Fruit fly (Drosophila melanogaster): ENCODE results near the gene Chd1.
A peak's percentile ranks its signal among the peaks of the same experiment; 100 is the strongest.

Chd1 gene

dm6 chr2L:2955659-2956058 lies 31.9 kb downstream of the Chd1 start:
- TF ChIP-seq CG7101 (tag; optimal IDR thresholded peaks at IDR 0.05) (no peak), toe (GFP tag; optimal IDR thresholded peaks at IDR 0.05) (no peak), ovo (GFP tag; optimal IDR thresholded peaks at IDR 0.05) (no peak), kay (GFP tag; ENCODE audit: borderline replicate concordance) (no peak), Hr96 (GFP tag; optimal IDR thresholded peaks at IDR 0.05) (no peak), CG14711 (tag; optimal IDR thresholded peaks at IDR 0.05) (no peak)

dm6 chr2L:2954472-2954871 lies 33.1 kb downstream of the Chd1 start, which contains the start of gene Rbp9:
Gene Rbp9 (plus strand): TSS chr2L:2954762.
- no peak for TF ChIP-seq bab1 (GFP tag; optimal IDR thresholded peaks at IDR 0.05)
- TF ChIP-seq cic (GFP tag; optimal IDR thresholded peaks at IDR 0.05): no peak
- TF ChIP-seq CG1620 (GFP tag; optimal IDR thresholded peaks at IDR 0.05): no peak
- no peak for TF ChIP-seq tj (GFP tag; optimal IDR thresholded peaks at IDR 0.05)
- TF ChIP-seq CG12768 (GFP tag; optimal IDR thresholded peaks at IDR 0.05): no peak
- no peak for TF ChIP-seq cnc (optimal IDR thresholded peaks at IDR 0.05)
- no peak for TF ChIP-seq CG7045 (GFP tag; optimal IDR thresholded peaks at IDR 0.05)
- TF ChIP-seq ovo (GFP tag; optimal IDR thresholded peaks at IDR 0.05): no peak
- no peak for TF ChIP-seq Hr96 (GFP tag; optimal IDR thresholded peaks at IDR 0.05)
- no peak for TF ChIP-seq toe (GFP tag; optimal IDR thresholded peaks at IDR 0.05)
- TF ChIP-seq CG14711 (tag; optimal IDR thresholded peaks at IDR 0.05): no peak
- no peak for TF ChIP-seq pad (GFP tag; optimal IDR thresholded peaks at IDR 0.05)
- no peak for TF ChIP-seq kay (GFP tag; ENCODE audit: borderline replicate concordance)
- TF ChIP-seq CG33017 (tag; optimal IDR thresholded peaks at IDR 0.05): no peak
- no peak for TF ChIP-seq CG11617 (GFP tag; optimal IDR thresholded peaks at IDR 0.05)

- TF ChIP-seq ovo (GFP tag; optimal IDR thresholded peaks at IDR 0.05) (no peak), kay (GFP tag; ENCODE audit: borderline replicate concordance) (no peak), toe (GFP tag; optimal IDR thresholded peaks at IDR 0.05) (no peak), CG1620 (GFP tag; optimal IDR thresholded peaks at IDR 0.05) (no peak), CG5204 (GFP tag; optimal IDR thresholded peaks at IDR 0.05) (no peak), bab1 (GFP tag; optimal IDR thresholded peaks at IDR 0.05) (no peak), CG33017 (tag; optimal IDR thresholded peaks at IDR 0.05) (no peak), Hr96 (GFP tag; optimal IDR thresholded peaks at IDR 0.05) (no peak), pad (GFP tag; optimal IDR thresholded peaks at IDR 0.05) (no peak), CG14711 (tag; optimal IDR thresholded peaks at IDR 0.05) (no peak)
Observed at dm6 chr2L:2945438-2946220, 41.9 kb downstream of the Chd1 start.

- TF ChIP-seq Hr96 (GFP tag; optimal IDR thresholded peaks at IDR 0.05) (no peak), CG33017 (tag; optimal IDR thresholded peaks at IDR 0.05) (peak; percentile 61), CG5204 (GFP tag; optimal IDR thresholded peaks at IDR 0.05) (no peak), CG7101 (tag; optimal IDR thresholded peaks at IDR 0.05) (peak; percentile 25), Clk (GFP tag; optimal IDR thresholded peaks at IDR 0.05) (no peak), cnc (optimal IDR thresholded peaks at IDR 0.05) (no peak), pad (GFP tag; optimal IDR thresholded peaks at IDR 0.05) (no peak), CG7045 (GFP tag; optimal IDR thresholded peaks at IDR 0.05) (peak; percentile 20), cic (GFP tag; optimal IDR thresholded peaks at IDR 0.05) (no peak), CG12768 (GFP tag; optimal IDR thresholded peaks at IDR 0.05) (no peak), CG14711 (tag; optimal IDR thresholded peaks at IDR 0.05) (peak; percentile 42), toe (GFP tag; optimal IDR thresholded peaks at IDR 0.05) (no peak)
Observed at dm6 chr2L:2944509-2944908, 43.0 kb downstream of the Chd1 start.

dm6 chr2L:2942639-2943038 lies 44.9 kb downstream of the Chd1 start:
- TF ChIP-seq CG12768 (GFP tag; optimal IDR thresholded peaks at IDR 0.05): no peak
- TF ChIP-seq Crg-1 (GFP tag; optimal IDR thresholded peaks at IDR 0.05): no peak
- TF ChIP-seq CG5204 (GFP tag; optimal IDR thresholded peaks at IDR 0.05): no peak
- no peak for TF ChIP-seq CG11617 (GFP tag; optimal IDR thresholded peaks at IDR 0.05)
- TF ChIP-seq cnc (optimal IDR thresholded peaks at IDR 0.05): no peak
- no peak for TF ChIP-seq cic (GFP tag; optimal IDR thresholded peaks at IDR 0.05)
- no peak for TF ChIP-seq Hr96 (GFP tag; optimal IDR thresholded peaks at IDR 0.05)
- no peak for TF ChIP-seq CG1620 (GFP tag; optimal IDR thresholded peaks at IDR 0.05)
- TF ChIP-seq pad (GFP tag; optimal IDR thresholded peaks at IDR 0.05): no peak
- no peak for TF ChIP-seq CG33017 (tag; optimal IDR thresholded peaks at IDR 0.05)

dm6 chr2L:2941353-2941752 lies 46.2 kb downstream of the Chd1 start:
- TF ChIP-seq CG1620 (GFP tag; optimal IDR thresholded peaks at IDR 0.05) (no peak), kay (GFP tag; ENCODE audit: borderline replicate concordance) (peak; percentile 75), CG12768 (GFP tag; optimal IDR thresholded peaks at IDR 0.05) (no peak)

dm6 chr2L:2939698-2940097 lies 47.8 kb downstream of the Chd1 start:
- no peak for TF ChIP-seq Hr96 (GFP tag; optimal IDR thresholded peaks at IDR 0.05)
- peak; percentile 53 for TF ChIP-seq kay (GFP tag; ENCODE audit: borderline replicate concordance)

dm6 chr2L:2935704-2936103 lies 51.8 kb downstream of the Chd1 start:
- no peak for TF ChIP-seq Clk (GFP tag; optimal IDR thresholded peaks at IDR 0.05)
- TF ChIP-seq ovo (GFP tag; optimal IDR thresholded peaks at IDR 0.05): no peak
- no peak for TF ChIP-seq CG33017 (tag; optimal IDR thresholded peaks at IDR 0.05)
- TF ChIP-seq Crg-1 (GFP tag; optimal IDR thresholded peaks at IDR 0.05): no peak
- no peak for TF ChIP-seq CG1620 (GFP tag; optimal IDR thresholded peaks at IDR 0.05)
- TF ChIP-seq CG12768 (GFP tag; optimal IDR thresholded peaks at IDR 0.05): peak; percentile 6
- TF ChIP-seq Mnt (GFP tag; optimal IDR thresholded peaks at IDR 0.05): peak; percentile 36
- peak; percentile 21 for TF ChIP-seq cic (GFP tag; optimal IDR thresholded peaks at IDR 0.05)
- TF ChIP-seq CG7045 (GFP tag; optimal IDR thresholded peaks at IDR 0.05): no peak
- TF ChIP-seq CG5204 (GFP tag; optimal IDR thresholded peaks at IDR 0.05): no peak
- no peak for TF ChIP-seq tj (GFP tag; optimal IDR thresholded peaks at IDR 0.05)
- TF ChIP-seq cnc (optimal IDR thresholded peaks at IDR 0.05): no peak
- TF ChIP-seq CG11617 (GFP tag; optimal IDR thresholded peaks at IDR 0.05): no peak
- no peak for TF ChIP-seq Hr96 (GFP tag; optimal IDR thresholded peaks at IDR 0.05)
- TF ChIP-seq CG14711 (tag; optimal IDR thresholded peaks at IDR 0.05): no peak
- no peak for TF ChIP-seq CG7101 (tag; optimal IDR thresholded peaks at IDR 0.05)
- no peak for TF ChIP-seq kay (GFP tag; ENCODE audit: borderline replicate concordance)
- no peak for TF ChIP-seq toe (GFP tag; optimal IDR thresholded peaks at IDR 0.05)
- no peak for TF ChIP-seq pad (GFP tag; optimal IDR thresholded peaks at IDR 0.05)
